Fruit fly (Drosophila melanogaster) whole organism, embryonic: ENCODE results near the gene CG31157.

ENCODE experiments used
- Aef1 ChIP-seq: fragments of 200-800 bp; sonication (Bioruptor generic); IDR thresholded peaks from 3 replicates; pipeline ENCODE4 v1.3.6; 2022; ENCODE audit warnings: missing biosample characterization, missing genetic modification characterization
- Antp ChIP-seq: fragments of 200-800 bp; sonication (Bioruptor generic); optimal IDR thresholded peaks from 3 replicates; lab custom pipeline; 2016; ENCODE audit warnings: missing biosample characterization, missing genetic modification characterization
- Atf3 ChIP-seq: fragments of 200-800 bp; sonication (Bioruptor generic); optimal IDR thresholded peaks from 3 replicates; lab custom pipeline; 2016; ENCODE audit warnings: missing biosample characterization, missing genetic modification characterization
- B-H1 ChIP-seq: fragments of 200-800 bp; sonication (Bioruptor generic); IDR thresholded peaks from 3 replicates; pipeline ENCODE4 v1.3.6; 2022; ENCODE audit warnings: missing biosample characterization, missing genetic modification characterization
- CG10267 ChIP-seq: fragments of 200-800 bp; sonication (Bioruptor generic); optimal IDR thresholded peaks from 2 replicates; lab custom pipeline; 2018; ENCODE audit warnings: missing biosample characterization, mild to moderate bottlenecking, missing genetic modification characterization, moderate library complexity
- CG10274 ChIP-seq: fragments of 200-800 bp; sonication (Bioruptor generic); optimal IDR thresholded peaks from 3 replicates; lab custom pipeline; 2017; ENCODE audit warnings: missing biosample characterization, mild to moderate bottlenecking, missing genetic modification characterization
- CG10543 ChIP-seq: fragments of 200-800 bp; sonication (Bioruptor generic); optimal IDR thresholded peaks from 3 replicates; lab custom pipeline; 2017; ENCODE audit warnings: missing biosample characterization, mild to moderate bottlenecking, missing genetic modification characterization, moderate library complexity
- CG10979 ChIP-seq: fragments of 200-800 bp; sonication (Bioruptor generic); optimal IDR thresholded peaks from 2 replicates; lab custom pipeline; 2018; ENCODE audit warnings: missing biosample characterization, mild to moderate bottlenecking, missing genetic modification characterization, moderate library complexity
- CG11247 ChIP-seq: fragments of 200-800 bp; sonication (Bioruptor generic); IDR thresholded peaks from 2 replicates; pipeline ENCODE4 v1.3.6; 2022; ENCODE audit warnings: missing biosample characterization, missing genetic modification characterization
- CG11560 ChIP-seq: fragments of 200-800 bp; sonication (Bioruptor generic); IDR thresholded peaks from 3 replicates; pipeline ENCODE4 v1.3.6; 2022; ENCODE audit warnings: missing biosample characterization, missing genetic modification characterization
- CG11695 ChIP-seq: fragments of 200-800 bp; sonication (Bioruptor generic); IDR thresholded peaks from 3 replicates; pipeline ENCODE4 v1.3.6; 2022; ENCODE audit warnings: missing biosample characterization, missing genetic modification characterization
- CG12155 ChIP-seq: fragments of 200-800 bp; sonication (Bioruptor generic); optimal IDR thresholded peaks from 3 replicates; lab custom pipeline; 2016; ENCODE audit warnings: missing biosample characterization, missing genetic modification characterization
- CG13287 ChIP-seq: fragments of 200-800 bp; sonication (Bioruptor generic); IDR thresholded peaks from 2 replicates; pipeline ENCODE4 v1.3.6; 2022; ENCODE audit warnings: missing biosample characterization, missing genetic modification characterization; ENCODE audit not compliant: partially characterized antibody
- CG17912 ChIP-seq: fragments of 200-800 bp; sonication (Bioruptor generic); optimal IDR thresholded peaks from 2 replicates; lab custom pipeline; 2018; ENCODE audit warnings: missing biosample characterization, mild to moderate bottlenecking, missing genetic modification characterization
- CG2116 ChIP-seq: fragments of 200-800 bp; sonication (Bioruptor generic); optimal IDR thresholded peaks from 3 replicates; lab custom pipeline; 2018; ENCODE audit warnings: missing biosample characterization, mild to moderate bottlenecking, missing genetic modification characterization
- CG2875 ChIP-seq: fragments of 200-800 bp; sonication (Bioruptor generic); optimal IDR thresholded peaks from 2 replicates; lab custom pipeline; 2017; ENCODE audit warnings: missing biosample characterization, mild to moderate bottlenecking, missing genetic modification characterization, missing genetic modification reagents
- CG42726 ChIP-seq: fragments of 200-800 bp; sonication (Bioruptor generic); IDR thresholded peaks from 2 replicates; pipeline ENCODE4 v1.3.6; 2022; ENCODE audit warnings: missing biosample characterization, missing genetic modification characterization; ENCODE audit not compliant: partially characterized antibody
- CG43689 ChIP-seq: fragments of 200-800 bp; sonication (Bioruptor generic); IDR thresholded peaks from 2 replicates; pipeline ENCODE4 v1.3.6; 2022; ENCODE audit warnings: missing biosample characterization, missing genetic modification characterization
- CG5180 ChIP-seq: fragments of 200-800 bp; sonication (Bioruptor generic); optimal IDR thresholded peaks from 3 replicates; lab custom pipeline; 2017; ENCODE audit warnings: missing biosample characterization, missing genetic modification characterization, mild to moderate bottlenecking, moderate library complexity, missing genetic modification reagents
- CG7271 ChIP-seq: fragments of 200-800 bp; sonication (Bioruptor generic); optimal IDR thresholded peaks from 2 replicates; lab custom pipeline; 2018; ENCODE audit warnings: missing biosample characterization, mild to moderate bottlenecking, missing genetic modification characterization, moderate library complexity
- CG7839 ChIP-seq: fragments of 200-800 bp; sonication (Bioruptor generic); optimal IDR thresholded peaks from 3 replicates; lab custom pipeline; 2018; ENCODE audit warnings: missing biosample characterization, mild to moderate bottlenecking, missing genetic modification characterization, moderate library complexity
- CG9609 ChIP-seq: fragments of 200-800 bp; sonication (Bioruptor generic); optimal IDR thresholded peaks from 3 replicates; lab custom pipeline; 2016; ENCODE audit warnings: missing biosample characterization, missing genetic modification characterization
- CG9727 ChIP-seq: fragments of 200-800 bp; sonication (Bioruptor generic); optimal IDR thresholded peaks from 3 replicates; lab custom pipeline; 2017; ENCODE audit warnings: missing biosample characterization, mild to moderate bottlenecking, missing genetic modification characterization
- Doc2 ChIP-seq: fragments of 200-800 bp; sonication (Bioruptor generic); IDR thresholded peaks from 2 replicates; pipeline ENCODE4 v1.3.6; 2022; ENCODE audit warnings: missing biosample characterization, missing genetic modification characterization
- ERR ChIP-seq: fragments of 200-800 bp; sonication (Bioruptor generic); optimal IDR thresholded peaks from 2 replicates; lab custom pipeline; 2016; ENCODE audit warnings: missing biosample characterization, missing genetic modification characterization
- Eip74EF ChIP-seq, 2 experiments: fragments of 200-800 bp in 1 of 2; fragments of >200 bp in 1 of 2; sonication (Bioruptor generic) in 1 of 2; optimal IDR thresholded peaks; 2 replicates each; lab custom pipeline; 2017 to 2019; ENCODE audit warnings: missing biosample characterization in 2 of 2, missing genetic modification characterization in 2 of 2, mild to moderate bottlenecking in 1 of 2, moderate library complexity in 1 of 2
- Gsc ChIP-seq: fragments of 200-800 bp; sonication (Bioruptor generic); IDR thresholded peaks from 2 replicates; pipeline ENCODE4 v1.3.6; 2022; ENCODE audit warnings: missing biosample characterization, missing genetic modification characterization
- Hey ChIP-seq: fragments of 200-800 bp; sonication (Bioruptor generic); optimal IDR thresholded peaks from 3 replicates; lab custom pipeline; 2018; ENCODE audit warnings: missing biosample characterization, mild to moderate bottlenecking, missing genetic modification characterization
- Lim3 ChIP-seq: fragments of 200-800 bp; sonication (Bioruptor generic); IDR thresholded peaks from 2 replicates; pipeline ENCODE4 v1.3.6; 2022; ENCODE audit warnings: missing biosample characterization, missing genetic modification characterization
- Mad ChIP-seq: fragments of 200-800 bp; sonication (Bioruptor generic); optimal IDR thresholded peaks from 2 replicates; lab custom pipeline; 2016; ENCODE audit warnings: missing biosample characterization, missing genetic modification characterization
- Nf-YB ChIP-seq: fragments of 200-800 bp; sonication (Bioruptor generic); optimal IDR thresholded peaks from 3 replicates; lab custom pipeline; 2019; ENCODE audit warnings: missing biosample characterization, mild to moderate bottlenecking, missing genetic modification characterization, moderate library complexity
- Oli ChIP-seq: fragments of 200-800 bp; sonication (Bioruptor generic); optimal IDR thresholded peaks from 2 replicates; lab custom pipeline; 2018; ENCODE audit warnings: missing biosample characterization, mild to moderate bottlenecking, missing genetic modification characterization, moderate library complexity
- Stat92E ChIP-seq, 3 experiments: fragments of >200 bp in 2 of 3; fragments of 200-800 bp in 1 of 3; sonication (Bioruptor generic) in 1 of 3; optimal IDR thresholded peaks; 2 replicates each; lab custom pipeline; 2017 to 2019; ENCODE audit warnings: missing biosample characterization in 3 of 3, missing genetic modification characterization in 3 of 3, mild to moderate bottlenecking in 1 of 3, moderate library complexity in 1 of 3
- btn ChIP-seq: fragments of 200-800 bp; sonication (Bioruptor generic); optimal IDR thresholded peaks from 2 replicates; lab custom pipeline; 2016; ENCODE audit warnings: missing biosample characterization, missing genetic modification characterization
- cad ChIP-seq: fragments of >200 bp; optimal IDR thresholded peaks from 2 replicates; lab custom pipeline; 2017; ENCODE audit warnings: missing biosample characterization, missing genetic modification characterization
- dati ChIP-seq: fragments of 200-800 bp; sonication (Bioruptor generic); IDR thresholded peaks from 2 replicates; pipeline ENCODE4 v1.3.6; 2022; ENCODE audit warnings: missing biosample characterization, missing genetic modification characterization
- dysf ChIP-seq: fragments of 200-800 bp; sonication (Bioruptor generic); IDR thresholded peaks from 3 replicates; pipeline ENCODE4 v1.3.6; 2022; ENCODE audit warnings: missing biosample characterization, missing genetic modification characterization
- eve ChIP-seq, 2 experiments: fragments of >200 bp; optimal IDR thresholded peaks; 2 replicates each; lab custom pipeline; 2017; ENCODE audit warnings: missing biosample characterization in 2 of 2, missing genetic modification characterization in 2 of 2
- ham ChIP-seq: fragments of 200-800 bp; sonication (Bioruptor generic); IDR thresholded peaks from 2 replicates; pipeline ENCODE4 v1.3.6; 2022; ENCODE audit warnings: missing biosample characterization, missing genetic modification characterization
- ind ChIP-seq: fragments of 200-800 bp; sonication (Bioruptor generic); optimal IDR thresholded peaks from 3 replicates; lab custom pipeline; 2016; ENCODE audit warnings: missing biosample characterization, missing genetic modification characterization
- kah ChIP-seq: fragments of 200-800 bp; sonication (Bioruptor generic); optimal IDR thresholded peaks from 2 replicates; lab custom pipeline; 2018; ENCODE audit warnings: missing biosample characterization, mild to moderate bottlenecking, missing genetic modification characterization
- lbe ChIP-seq: fragments of 200-800 bp; sonication (Bioruptor generic); optimal IDR thresholded peaks from 2 replicates; lab custom pipeline; 2016; ENCODE audit warnings: missing biosample characterization, mild to moderate bottlenecking, missing genetic modification characterization
- oc ChIP-seq: fragments of 200-800 bp; sonication (Bioruptor generic); optimal IDR thresholded peaks from 2 replicates; lab custom pipeline; 2018; ENCODE audit warnings: missing biosample characterization, mild to moderate bottlenecking, missing genetic modification characterization, moderate library complexity
- phol ChIP-seq: fragments of 200-800 bp; sonication (Bioruptor generic); optimal IDR thresholded peaks from 3 replicates; lab custom pipeline; 2018; ENCODE audit warnings: missing biosample characterization, mild to moderate bottlenecking, missing genetic modification characterization, moderate library complexity
- tx ChIP-seq: fragments of 200-800 bp; sonication (Bioruptor generic); optimal IDR thresholded peaks from 2 replicates; lab custom pipeline; 2016; ENCODE audit warnings: missing biosample characterization, missing genetic modification characterization
- vfl ChIP-seq: fragments of 200-800 bp; sonication (Bioruptor generic); optimal IDR thresholded peaks from 2 replicates; lab custom pipeline; 2016; ENCODE audit warnings: missing biosample characterization, missing genetic modification characterization
- vnd ChIP-seq: fragments of 200-800 bp; sonication (Bioruptor generic); IDR thresholded peaks from 3 replicates; pipeline ENCODE4 v1.3.6; 2022; ENCODE audit warnings: missing biosample characterization, missing genetic modification characterization; ENCODE audit not compliant: partially characterized antibody
- zfh2 ChIP-seq: fragments of 200-800 bp; sonication (Bioruptor generic); optimal IDR thresholded peaks from 2 replicates; lab custom pipeline; 2016; ENCODE audit warnings: missing biosample characterization, missing genetic modification characterization

The CG31157 gene

dm6 chr3R:13063746-13064592 is 16.4 kb downstream of the CG31157 start (continued):
- TF ChIP-seq CG10267 = no peak
- TF ChIP-seq CG42726 (GFP tag; lab: Robert Waterston, UW) = peak; percentile 53; the same call in 1 of the 2 replicates
- TF ChIP-seq Lim3 (GFP tag; lab: Robert Waterston, UW) = no peak
- TF ChIP-seq ind (GFP tag; lab: Kevin White, UChicago) = no peak
- no peak for TF ChIP-seq lbe (GFP tag; lab: Kevin White, UChicago)
- no peak for TF ChIP-seq vfl
- peak; percentile 53 for TF ChIP-seq CG10543
- TF ChIP-seq vnd (GFP tag; lab: Robert Waterston, UW) = 0 out of 3 replicates have a peak, but pooled peaks have one; percentile 46
- TF ChIP-seq Mad (GFP tag; lab: Kevin White, UChicago) = no peak
- no peak for TF ChIP-seq CG12155
- TF ChIP-seq CG11247 (GFP tag; lab: Robert Waterston, UW) = no peak
- TF ChIP-seq Eip74EF (GFP tag; optimal IDR thresholded peaks at IDR 0.05; lab: Kevin White, UChicago) = peak in 1 of 2 experiments; percentile 86
- TF ChIP-seq CG17912 = no peak
- no peak for TF ChIP-seq B-H1 (GFP tag; lab: Robert Waterston, UW)
- TF ChIP-seq btn = no peak
- no peak for TF ChIP-seq CG2875 (GFP tag; lab: Kevin White, UChicago)
- TF ChIP-seq CG7839 (tag; lab: Kevin White, UChicago) = peak; percentile 7
- TF ChIP-seq CG5180 (GFP tag; lab: Kevin White, UChicago) = no peak
- no peak for TF ChIP-seq Oli (tag; lab: Kevin White, UChicago)
- TF ChIP-seq Stat92E (GFP tag; optimal IDR thresholded peaks at IDR 0.05; lab: Kevin White, UChicago) = peak in 2 of 3 experiments; percentile 38 to 67
- TF ChIP-seq dysf (GFP tag; lab: Robert Waterston, UW) = no peak
- no peak for TF ChIP-seq CG11695 (GFP tag; lab: Robert Waterston, UW)
- peak; percentile 7 for TF ChIP-seq Hey (tag; lab: Kevin White, UChicago)
- no peak for TF ChIP-seq CG43689 (GFP tag; lab: Robert Waterston, UW)
- TF ChIP-seq CG9727 (GFP tag; lab: Kevin White, UChicago) = peak; percentile 48
- TF ChIP-seq CG11560 (tag; lab: Robert Waterston, UW) = no peak
- TF ChIP-seq CG7271 (tag; lab: Kevin White, UChicago) = no peak
- no peak for TF ChIP-seq Antp (GFP tag; lab: Kevin White, UChicago)
- TF ChIP-seq CG9609 (GFP tag; lab: Kevin White, UChicago) = no peak
- TF ChIP-seq Doc2 (GFP tag; lab: Robert Waterston, UW) = no peak
- TF ChIP-seq ERR (GFP tag; lab: Kevin White, UChicago) = no peak
- TF ChIP-seq tx (GFP tag; lab: Kevin White, UChicago) = no peak
- peak; percentile 45 for TF ChIP-seq kah (GFP tag; lab: Kevin White, UChicago)
- no peak for TF ChIP-seq cad
- no peak for TF ChIP-seq CG10274 (GFP tag; lab: Kevin White, UChicago)
- peak; percentile 95 for TF ChIP-seq Aef1 (GFP tag; lab: Robert Waterston, UW)
- TF ChIP-seq CG2116 = peak; percentile 10
- TF ChIP-seq Atf3 (GFP tag; lab: Kevin White, UChicago) = no peak
- peak; percentile 51; the same call in 1 of the 2 replicates for TF ChIP-seq CG13287
- peak; percentile 100 for TF ChIP-seq Nf-YB (GFP tag; lab: Kevin White, UChicago)
- TF ChIP-seq dati (GFP tag; lab: Robert Waterston, UW) = no peak
- no peak for TF ChIP-seq zfh2
- no peak for TF ChIP-seq Gsc (GFP tag; lab: Robert Waterston, UW)
- peak; percentile 26 for TF ChIP-seq CG10979 (tag; lab: Kevin White, UChicago)
- TF ChIP-seq ham = no peak
- peak; percentile 34 for TF ChIP-seq phol (tag; lab: Kevin White, UChicago)
- no peak for TF ChIP-seq eve (GFP tag; optimal IDR thresholded peaks at IDR 0.05; lab: Kevin White, UChicago)
- peak; percentile 53 for TF ChIP-seq oc
